Worm (Caenorhabditis elegans) whole organism, L1 larva: ENCODE data around the gene cwn-1.

Source experiments
- aly-2 ChIP-seq: fragments of 150-350 bp; optimal IDR thresholded peaks from 2 replicates; lab custom pipeline; 2014; ENCODE audit warnings: missing biosample characterization, missing genetic modification characterization
- ceh-82 ChIP-seq, 3 experiments: fragments of 150-350 bp in 1 of 3; sonication (generic microtip) in 2 of 3; optimal IDR thresholded peaks; 2 replicates each; lab custom pipeline; 2014 to 2017; ENCODE audit warnings: missing biosample characterization in 3 of 3, missing genetic modification characterization in 3 of 3
- ceh-90 ChIP-seq: sonication (generic microtip); optimal IDR thresholded peaks from 2 replicates; lab custom pipeline; 2016; ENCODE audit warnings: missing genetic modification characterization, missing compliant biosample characterization
- elt-2 ChIP-seq: sonication (generic microtip); optimal IDR thresholded peaks from 2 replicates; lab custom pipeline; 2016; ENCODE audit warnings: missing genetic modification characterization, mild to moderate bottlenecking, inconsistent platforms, missing compliant biosample characterization, missing genetic modification reagents
- fos-1 ChIP-seq: fragments of 150-350 bp; optimal IDR thresholded peaks from 2 replicates; lab custom pipeline; 2014; ENCODE audit warnings: missing biosample characterization, missing genetic modification characterization
- lin-39 ChIP-seq: fragments of 150-350 bp; optimal IDR thresholded peaks from 2 replicates; lab custom pipeline; 2014; ENCODE audit warnings: missing biosample characterization, missing genetic modification reagents, missing genetic modification characterization
- lsy-2 ChIP-seq, 2 experiments: fragments of 150-350 bp; optimal IDR thresholded peaks; 2 replicates each; lab custom pipeline; 2014; ENCODE audit warnings: missing biosample characterization in 2 of 2, missing genetic modification characterization in 2 of 2
- nhr-237 ChIP-seq: fragments of 150-350 bp; optimal IDR thresholded peaks from 2 replicates; lab custom pipeline; 2014; ENCODE audit warnings: missing biosample characterization, missing genetic modification characterization
- nhr-28 ChIP-seq: fragments of 150-350 bp; optimal IDR thresholded peaks from 2 replicates; lab custom pipeline; 2014; ENCODE audit warnings: missing biosample characterization, missing genetic modification characterization
- rnt-1 ChIP-seq: sonication (generic microtip); optimal IDR thresholded peaks from 2 replicates; lab custom pipeline; 2016; ENCODE audit warnings: mild to moderate bottlenecking, missing genetic modification characterization, moderate library complexity, missing compliant biosample characterization
- snu-23 ChIP-seq: sonication (generic microtip); optimal IDR thresholded peaks from 2 replicates; lab custom pipeline; 2016; ENCODE audit warnings: missing genetic modification characterization, missing compliant biosample characterization
- sox-4 ChIP-seq: sonication (generic microtip); optimal IDR thresholded peaks from 2 replicates; lab custom pipeline; 2016; ENCODE audit warnings: missing genetic modification characterization, missing compliant biosample characterization
- unc-62 ChIP-seq: fragments of 150-350 bp; optimal IDR thresholded peaks from 2 replicates; lab custom pipeline; 2014; ENCODE audit warnings: missing biosample characterization, missing genetic modification reagents, missing genetic modification characterization
- ztf-11 ChIP-seq, 2 experiments: sonication (generic microtip); optimal IDR thresholded peaks; 2 replicates each; lab custom pipeline; 2016 to 2017; ENCODE audit warnings: missing genetic modification characterization in 2 of 2, missing biosample characterization in 1 of 2, missing compliant biosample characterization in 1 of 2

DNA sequence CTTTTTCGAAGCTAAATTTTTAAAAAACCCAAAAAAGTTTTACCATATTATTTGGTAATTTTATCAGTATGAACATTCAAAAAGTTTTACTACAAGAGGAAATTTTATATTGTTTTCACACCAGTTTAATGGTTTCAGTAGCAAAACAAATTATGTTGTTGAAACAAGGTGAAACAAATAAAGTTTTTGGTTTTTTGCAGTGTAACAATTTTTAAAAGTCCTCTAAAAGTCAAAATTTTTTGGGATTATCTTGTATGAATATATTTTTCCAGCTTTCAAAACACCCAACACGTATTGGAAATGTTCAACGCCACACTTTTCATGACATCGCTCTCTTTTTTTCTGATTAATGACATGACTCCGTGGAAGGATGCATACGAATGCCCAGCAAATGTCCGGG lies 16.5 kb downstream of the cwn-1 start, which contains the start of gene srt-54:
- TF ChIP-seq aly-2 (tag; lab: Kevin White, UChicago) = no peak
- TF ChIP-seq snu-23 (GFP tag; lab: Kevin White, UChicago) = no peak
- TF ChIP-seq sox-4 = no peak
- TF ChIP-seq fos-1 = no peak
- TF ChIP-seq unc-62 = no peak
- no peak for TF ChIP-seq ztf-11 (tag; optimal IDR thresholded peaks at IDR 0.05; lab: Kevin White, UChicago)
- no peak for TF ChIP-seq lsy-2 (tag; optimal IDR thresholded peaks at IDR 0.05; lab: Kevin White, UChicago)
- no peak for TF ChIP-seq nhr-28 (tag; lab: Kevin White, UChicago)
- TF ChIP-seq ceh-90 (tag; lab: Kevin White, UChicago) = no peak
- TF ChIP-seq ceh-82 (tag; optimal IDR thresholded peaks at IDR 0.05; lab: Kevin White, UChicago) = no peak
- no peak for TF ChIP-seq rnt-1
- no peak for TF ChIP-seq elt-2 (tag; lab: Kevin White, UChicago)
- no peak for TF ChIP-seq lin-39
- TF ChIP-seq nhr-237 (tag; lab: Kevin White, UChicago) = no peak
